Fruit fly (Drosophila melanogaster) whole organism, embryonic: ENCODE results near the gene CG42240.
A peak's percentile ranks its signal among the peaks of the same experiment; 100 is the strongest.

Experiments
- Adf1 ChIP-seq: fragments of 200-800 bp; sonication (Bioruptor generic); IDR thresholded peaks from 2 replicates; pipeline ENCODE4 v1.3.6; 2022; ENCODE audit warnings: missing biosample characterization, missing genetic modification characterization
- Atf-2 ChIP-seq: fragments of 200-800 bp; sonication (Bioruptor generic); optimal IDR thresholded peaks from 2 replicates; lab custom pipeline; 2016; ENCODE audit warnings: missing biosample characterization, missing genetic modification characterization
- BEAF-32 ChIP-seq: fragments of 200-800 bp; sonication (Bioruptor generic); optimal IDR thresholded peaks from 3 replicates; lab custom pipeline; 2017; ENCODE audit warnings: missing biosample characterization, missing genetic modification characterization, mild to moderate bottlenecking, moderate library complexity, missing genetic modification reagents
- Blimp-1 ChIP-seq: fragments of 200-800 bp; sonication (Bioruptor generic); optimal IDR thresholded peaks from 3 replicates; lab custom pipeline; 2018; ENCODE audit warnings: missing biosample characterization, missing genetic modification characterization, mild to moderate bottlenecking, moderate library complexity, missing genetic modification reagents
- CG11093 ChIP-seq: fragments of 200-800 bp; sonication (Bioruptor generic); IDR thresholded peaks from 3 replicates; pipeline ENCODE4 v1.3.6; 2022; ENCODE audit warnings: missing biosample characterization, missing genetic modification characterization
- CG12659 ChIP-seq: fragments of 200-800 bp; sonication (Bioruptor generic); optimal IDR thresholded peaks from 3 replicates; lab custom pipeline; 2017; ENCODE audit warnings: mild to moderate bottlenecking, missing biosample characterization, missing genetic modification reagents, missing genetic modification characterization
- CG16815 ChIP-seq: fragments of 200-800 bp; sonication (Bioruptor generic); optimal IDR thresholded peaks from 3 replicates; lab custom pipeline; 2017; ENCODE audit warnings: missing biosample characterization, mild to moderate bottlenecking, missing genetic modification characterization
- CG17186 ChIP-seq: fragments of 200-800 bp; sonication (Bioruptor generic); optimal IDR thresholded peaks from 3 replicates; lab custom pipeline; 2017; ENCODE audit warnings: missing biosample characterization, missing genetic modification reagents, missing genetic modification characterization
- CG17328 ChIP-seq: fragments of 200-800 bp; sonication (Bioruptor generic); IDR thresholded peaks from 2 replicates; pipeline ENCODE4 v1.3.6; 2022; ENCODE audit warnings: missing biosample characterization, missing genetic modification characterization
- CG17802 ChIP-seq: fragments of 200-800 bp; sonication (Bioruptor generic); optimal IDR thresholded peaks from 2 replicates; lab custom pipeline; 2018; ENCODE audit warnings: missing biosample characterization, mild to moderate bottlenecking, missing genetic modification characterization, moderate library complexity
- CG32767 ChIP-seq: fragments of 200-800 bp; sonication (Bioruptor generic); IDR thresholded peaks from 2 replicates; pipeline ENCODE4 v1.3.6; 2022; ENCODE audit warnings: missing biosample characterization, missing genetic modification characterization
- CG4404 ChIP-seq: fragments of 200-800 bp; sonication (Bioruptor generic); IDR thresholded peaks from 2 replicates; pipeline ENCODE4 v1.3.6; 2022; ENCODE audit warnings: missing biosample characterization, missing genetic modification characterization
- CG4820 ChIP-seq: fragments of 200-800 bp; sonication (Bioruptor generic); optimal IDR thresholded peaks from 3 replicates; lab custom pipeline; 2016; ENCODE audit warnings: missing biosample characterization, missing genetic modification characterization
- CG7271 ChIP-seq: fragments of 200-800 bp; sonication (Bioruptor generic); optimal IDR thresholded peaks from 2 replicates; lab custom pipeline; 2018; ENCODE audit warnings: missing biosample characterization, mild to moderate bottlenecking, missing genetic modification characterization, moderate library complexity
- CG7745 ChIP-seq: fragments of 200-800 bp; sonication (Bioruptor generic); optimal IDR thresholded peaks from 2 replicates; lab custom pipeline; 2018; ENCODE audit warnings: missing biosample characterization, mild to moderate bottlenecking, missing genetic modification characterization, moderate library complexity
- CG8089 ChIP-seq: fragments of 200-800 bp; sonication (Bioruptor generic); optimal IDR thresholded peaks from 3 replicates; lab custom pipeline; 2016; ENCODE audit warnings: missing biosample characterization, missing genetic modification characterization
- CG8281 ChIP-seq: fragments of 200-800 bp; sonication (Bioruptor generic); optimal IDR thresholded peaks from 2 replicates; lab custom pipeline; 2018; ENCODE audit warnings: missing biosample characterization, mild to moderate bottlenecking, missing genetic modification characterization, moderate library complexity
- CG8388 ChIP-seq: fragments of 200-800 bp; sonication (Bioruptor generic); optimal IDR thresholded peaks from 2 replicates; lab custom pipeline; 2019; ENCODE audit warnings: missing biosample characterization, mild to moderate bottlenecking, missing genetic modification characterization, moderate library complexity
- CG8924 ChIP-seq: fragments of 200-800 bp; optimal IDR thresholded peaks from 3 replicates; lab custom pipeline; 2019; ENCODE audit warnings: missing biosample characterization, mild to moderate bottlenecking, missing genetic modification characterization, moderate library complexity
- D19B ChIP-seq: fragments of 200-800 bp; sonication (Bioruptor generic); optimal IDR thresholded peaks from 2 replicates; lab custom pipeline; 2017; ENCODE audit warnings: missing biosample characterization, mild to moderate bottlenecking, missing genetic modification characterization
- Dfd ChIP-seq, 2 experiments: fragments of >200 bp; optimal IDR thresholded peaks; 2 replicates each; lab custom pipeline; 2017; ENCODE audit warnings: missing biosample characterization in 2 of 2, missing genetic modification characterization in 2 of 2
- Fer1 ChIP-seq: fragments of 200-800 bp; sonication (Bioruptor generic); optimal IDR thresholded peaks from 2 replicates; lab custom pipeline; 2017; ENCODE audit warnings: missing biosample characterization, mild to moderate bottlenecking, missing genetic modification characterization
- Hr51 ChIP-seq, 2 experiments: fragments of 200-800 bp; sonication (Bioruptor generic); optimal IDR thresholded peaks; 2 replicates in 1 of 2; 3 replicates in 1 of 2; lab custom pipeline; 2016 to 2018; ENCODE audit warnings: missing biosample characterization in 2 of 2, missing genetic modification characterization in 2 of 2, mild to moderate bottlenecking in 1 of 2, moderate library complexity in 1 of 2
- Lim3 ChIP-seq: fragments of 200-800 bp; sonication (Bioruptor generic); IDR thresholded peaks from 2 replicates; pipeline ENCODE4 v1.3.6; 2022; ENCODE audit warnings: missing biosample characterization, missing genetic modification characterization
- Med ChIP-seq: fragments of 200-800 bp; sonication (Bioruptor generic); peaks from one replicate; lab custom pipeline; 2016; ENCODE audit warnings: missing biosample characterization, missing genetic modification characterization, mild to moderate bottlenecking, inconsistent platforms, moderate library complexity
- Mes4 ChIP-seq: fragments of 200-800 bp; sonication (Bioruptor generic); optimal IDR thresholded peaks from 2 replicates; lab custom pipeline; 2016; ENCODE audit warnings: missing biosample characterization, missing genetic modification characterization
- Pdp1 ChIP-seq, 2 experiments: fragments of 200-800 bp; sonication (Bioruptor generic); optimal IDR thresholded peaks; 3 replicates each; lab custom pipeline; 2016; ENCODE audit warnings: missing biosample characterization in 2 of 2, missing genetic modification characterization in 2 of 2, mild to moderate bottlenecking in 1 of 2, moderate library complexity in 1 of 2
- Rfx ChIP-seq: fragments of 200-800 bp; sonication (Bioruptor generic); IDR thresholded peaks from 2 replicates; pipeline ENCODE4 v1.3.6; 2022; ENCODE audit warnings: missing biosample characterization, missing genetic modification characterization
- Rx ChIP-seq: fragments of 200-800 bp; sonication (Bioruptor generic); IDR thresholded peaks from 2 replicates; pipeline ENCODE4 v1.3.6; 2022; ENCODE audit warnings: missing biosample characterization, missing genetic modification characterization
- Side ChIP-seq: fragments of 200-800 bp; sonication (Bioruptor generic); optimal IDR thresholded peaks from 2 replicates; lab custom pipeline; 2016; ENCODE audit warnings: missing biosample characterization, missing genetic modification characterization
- abd-A ChIP-seq: fragments of 200-800 bp; sonication (Bioruptor generic); optimal IDR thresholded peaks from 3 replicates; lab custom pipeline; 2019; ENCODE audit warnings: missing biosample characterization, mild to moderate bottlenecking, missing genetic modification characterization, moderate library complexity
- ara ChIP-seq: fragments of 200-800 bp; sonication (Bioruptor generic); IDR thresholded peaks from 2 replicates; pipeline ENCODE4 v1.3.6; 2022; ENCODE audit warnings: missing biosample characterization, missing genetic modification characterization
- ato ChIP-seq: fragments of 200-800 bp; sonication (Bioruptor generic); IDR thresholded peaks from 2 replicates; pipeline ENCODE4 v1.3.6; 2022; ENCODE audit warnings: missing biosample characterization, missing genetic modification characterization; ENCODE audit not compliant: partially characterized antibody
- bigmax ChIP-seq: fragments of 200-800 bp; sonication (Bioruptor generic); optimal IDR thresholded peaks from 2 replicates; lab custom pipeline; 2018; ENCODE audit warnings: missing biosample characterization, mild to moderate bottlenecking, missing genetic modification characterization
- chif ChIP-seq, 2 experiments: fragments of 200-800 bp; sonication (Bioruptor generic); optimal IDR thresholded peaks; 3 replicates each; lab custom pipeline; 2016; ENCODE audit warnings: missing biosample characterization in 2 of 2, missing genetic modification characterization in 2 of 2
- dysf ChIP-seq: fragments of 200-800 bp; sonication (Bioruptor generic); IDR thresholded peaks from 3 replicates; pipeline ENCODE4 v1.3.6; 2022; ENCODE audit warnings: missing biosample characterization, missing genetic modification characterization
- ems ChIP-seq: fragments of 200-800 bp; sonication (Bioruptor generic); optimal IDR thresholded peaks from 3 replicates; lab custom pipeline; 2016; ENCODE audit warnings: missing biosample characterization, missing genetic modification characterization
- grau ChIP-seq: fragments of 200-800 bp; optimal IDR thresholded peaks from 3 replicates; lab custom pipeline; 2019; ENCODE audit warnings: missing biosample characterization, mild to moderate bottlenecking, missing genetic modification characterization, moderate library complexity
- kay ChIP-seq: fragments of 200-800 bp; sonication (Bioruptor generic); optimal IDR thresholded peaks from 2 replicates; lab custom pipeline; 2016; ENCODE audit warnings: missing biosample characterization, missing genetic modification characterization
- kni ChIP-seq: fragments of 200-800 bp; sonication (Bioruptor generic); optimal IDR thresholded peaks from 3 replicates; lab custom pipeline; 2017; ENCODE audit warnings: mild to moderate bottlenecking, missing biosample characterization, missing genetic modification reagents, missing genetic modification characterization
- lilli ChIP-seq: fragments of 200-800 bp; sonication (Bioruptor generic); optimal IDR thresholded peaks from 3 replicates; lab custom pipeline; 2016; ENCODE audit warnings: missing biosample characterization, missing genetic modification characterization
- mld ChIP-seq: fragments of 200-800 bp; sonication (Bioruptor generic); IDR thresholded peaks from 3 replicates; pipeline ENCODE4 v1.3.6; 2022; ENCODE audit warnings: missing biosample characterization, missing genetic modification characterization; ENCODE audit not compliant: partially characterized antibody
- phol ChIP-seq: fragments of 200-800 bp; sonication (Bioruptor generic); optimal IDR thresholded peaks from 3 replicates; lab custom pipeline; 2018; ENCODE audit warnings: missing biosample characterization, mild to moderate bottlenecking, missing genetic modification characterization, moderate library complexity
- pnt ChIP-seq: fragments of 200-800 bp; sonication (Bioruptor generic); optimal IDR thresholded peaks from 3 replicates; lab custom pipeline; 2016; ENCODE audit warnings: missing biosample characterization, missing genetic modification characterization
- scrt ChIP-seq: fragments of 200-800 bp; sonication (Bioruptor generic); optimal IDR thresholded peaks from 2 replicates; lab custom pipeline; 2018; ENCODE audit warnings: missing biosample characterization, mild to moderate bottlenecking, missing genetic modification characterization, moderate library complexity
- sens-2 ChIP-seq: fragments of 200-800 bp; sonication (Bioruptor generic); IDR thresholded peaks from 2 replicates; pipeline ENCODE4 v1.3.6; 2022; ENCODE audit warnings: missing biosample characterization, missing genetic modification characterization
- sqz ChIP-seq: fragments of 200-800 bp; sonication (Bioruptor generic); optimal IDR thresholded peaks from 3 replicates; lab custom pipeline; 2018; ENCODE audit warnings: missing biosample characterization, mild to moderate bottlenecking, missing genetic modification characterization
- stc ChIP-seq: fragments of 200-800 bp; sonication (Bioruptor generic); IDR thresholded peaks from 2 replicates; pipeline ENCODE4 v1.3.6; 2022; ENCODE audit warnings: missing biosample characterization, missing genetic modification characterization
- tll ChIP-seq, 2 experiments: fragments of 200-800 bp in 1 of 2; fragments of >200 bp in 1 of 2; sonication (Bioruptor generic) in 1 of 2; optimal IDR thresholded peaks; 2 replicates each; lab custom pipeline; 2017 to 2019; ENCODE audit warnings: missing biosample characterization in 2 of 2, missing genetic modification characterization in 2 of 2, mild to moderate bottlenecking in 1 of 2, moderate library complexity in 1 of 2
- ttk ChIP-seq: fragments of 200-800 bp; sonication (Bioruptor generic); IDR thresholded peaks from 2 replicates; pipeline ENCODE4 v2.1.2; 2022; ENCODE audit warnings: missing biosample characterization, missing genetic modification characterization
- zfh1 ChIP-seq: fragments of 200-800 bp; sonication (Bioruptor generic); IDR thresholded peaks from 3 replicates; pipeline ENCODE4 v1.3.6; 2022; ENCODE audit warnings: missing biosample characterization, missing genetic modification characterization

The CG42240 gene

DNA sequence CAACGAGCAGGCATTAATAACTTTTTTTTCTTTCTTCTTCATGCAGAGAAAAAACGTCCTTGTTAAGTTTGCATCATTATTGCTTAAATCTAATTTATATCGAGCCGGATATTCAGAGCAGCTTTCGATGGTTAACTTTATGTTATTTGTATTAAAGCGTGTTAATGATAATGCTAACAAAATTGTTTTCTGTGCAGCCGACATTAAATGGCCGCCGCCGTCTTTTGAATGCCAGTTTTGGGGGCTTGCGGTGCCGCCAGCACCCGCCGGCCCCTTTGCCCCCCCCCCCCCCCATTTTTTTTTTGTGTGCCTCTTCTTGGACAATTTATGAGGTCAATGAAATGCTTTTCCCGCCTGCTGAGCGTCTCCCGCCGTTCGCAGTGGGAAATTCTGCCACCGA lies 19.1 kb upstream of the CG42240 start (continued):
- TF ChIP-seq Blimp-1 (GFP tag; lab: Kevin White, UChicago) = peak; percentile 21
- no peak for TF ChIP-seq CG16815 (GFP tag; lab: Kevin White, UChicago)
- TF ChIP-seq BEAF-32 (GFP tag; lab: Kevin White, UChicago) = no peak
- TF ChIP-seq kay (GFP tag; lab: Kevin White, UChicago) = no peak
- peak; percentile 17 for TF ChIP-seq grau (tag; lab: Kevin White, UChicago)
- TF ChIP-seq CG8924 (tag; lab: Kevin White, UChicago) = no peak
- TF ChIP-seq CG17186 (GFP tag; lab: Kevin White, UChicago) = no peak
- peak; percentile 34; the same call in 1 of the 2 replicates for TF ChIP-seq ttk
- peak; percentile 78 for TF ChIP-seq Med (GFP tag; lab: Kevin White, UChicago)
- TF ChIP-seq CG12659 (GFP tag; lab: Kevin White, UChicago) = no peak
- no peak for TF ChIP-seq stc (GFP tag; lab: Robert Waterston, UW)
- no peak for TF ChIP-seq CG4820
- TF ChIP-seq Adf1 (GFP tag; lab: Robert Waterston, UW) = peak; percentile 23; the same call in 1 of the 2 replicates
- no peak for TF ChIP-seq scrt (GFP tag; lab: Kevin White, UChicago)
- TF ChIP-seq bigmax = no peak
- no peak for TF ChIP-seq pnt (GFP tag; lab: Kevin White, UChicago)
- TF ChIP-seq CG32767 (GFP tag; lab: Robert Waterston, UW) = no peak
- TF ChIP-seq CG8089 (GFP tag; lab: Kevin White, UChicago) = no peak
- no peak for TF ChIP-seq ara
- no peak for TF ChIP-seq Rx
- TF ChIP-seq mld (GFP tag; lab: Robert Waterston, UW) = no peak
- no peak for TF ChIP-seq kni (GFP tag; lab: Kevin White, UChicago)
- TF ChIP-seq Atf-2 (GFP tag; lab: Kevin White, UChicago) = no peak
- peak; percentile 53 for TF ChIP-seq Rfx
- TF ChIP-seq CG17328 (GFP tag; lab: Robert Waterston, UW) = no peak
- TF ChIP-seq Side (GFP tag; lab: Kevin White, UChicago) = no peak
- TF ChIP-seq D19B = no peak
- no peak for TF ChIP-seq CG7745 (tag; lab: Kevin White, UChicago)
- no peak for TF ChIP-seq ems
- peak; percentile 55; the same call in 2 of the 3 replicates for TF ChIP-seq zfh1 (GFP tag; lab: Robert Waterston, UW)
- TF ChIP-seq Dfd (GFP tag; optimal IDR thresholded peaks at IDR 0.05; lab: Kevin White, UChicago) = no peak
- TF ChIP-seq phol = peak; percentile 2
- TF ChIP-seq Lim3 (GFP tag; lab: Robert Waterston, UW) = no peak
- peak; percentile 7 for TF ChIP-seq sqz
- peak; percentile 51 for TF ChIP-seq abd-A (tag; lab: Kevin White, UChicago)
- peak; percentile 49; the same call in 2 of the 3 replicates for TF ChIP-seq dysf (GFP tag; lab: Robert Waterston, UW)
- no peak for TF ChIP-seq CG11093 (GFP tag; lab: Robert Waterston, UW)
- TF ChIP-seq CG17802 (tag; lab: Kevin White, UChicago) = no peak
- TF ChIP-seq CG7271 (tag; lab: Kevin White, UChicago) = no peak
- peak; percentile 16 for TF ChIP-seq Fer1 (GFP tag; lab: Kevin White, UChicago)
- no peak for TF ChIP-seq Mes4 (GFP tag; lab: Kevin White, UChicago)
- no peak for TF ChIP-seq CG4404
- TF ChIP-seq CG8281 (tag; lab: Kevin White, UChicago) = no peak
- TF ChIP-seq ato (GFP tag; lab: Robert Waterston, UW) = no peak
- peak in 1 of 2 experiments; percentile 1 for TF ChIP-seq Hr51 (GFP tag; optimal IDR thresholded peaks at IDR 0.05; lab: Kevin White, UChicago)
- no peak for TF ChIP-seq CG8388 (GFP tag; lab: Kevin White, UChicago)
- TF ChIP-seq tll (GFP tag; optimal IDR thresholded peaks at IDR 0.05; lab: Kevin White, UChicago) = no peak
- no peak for TF ChIP-seq chif (GFP tag; optimal IDR thresholded peaks at IDR 0.05; lab: Kevin White, UChicago)
- TF ChIP-seq Pdp1 (GFP tag; optimal IDR thresholded peaks at IDR 0.05; lab: Kevin White, UChicago) = no peak
- peak; percentile 1 for TF ChIP-seq lilli (GFP tag; lab: Kevin White, UChicago)
- TF ChIP-seq sens-2 (GFP tag; lab: Robert Waterston, UW) = no peak
